Worm (Caenorhabditis elegans): ENCODE data around the gene R07E5.6.
"Not testable (repeated sequence)": the region's sequence is repeated elsewhere in the genome, so short reads cannot be mapped to it uniquely, and the experiment has no call there.

The R07E5.6 gene

ce11 chrIII:4370585-4370984, 28.0 kb upstream of the R07E5.6 start, which contains the start of gene ckb-3:
Gene ckb-3 (plus strand): TSS chrIII:4370885.
- no peak for TF ChIP-seq ZK546.5 (tag; optimal IDR thresholded peaks at IDR 0.05)
- TF ChIP-seq C34F6.9 (tag; optimal IDR thresholded peaks at IDR 0.05), result no peak
- no peak for TF ChIP-seq alr-1 (tag; optimal IDR thresholded peaks at IDR 0.05)
- TF ChIP-seq nhr-6 (tag; optimal IDR thresholded peaks at IDR 0.05), result no peak

- TF ChIP-seq sma-3 (GFP tag; optimal IDR thresholded peaks at IDR 0.05), result no peak
- TF ChIP-seq ceh-16 (tag; optimal IDR thresholded peaks at IDR 0.05), result no peak
- TF ChIP-seq mbf-1 (tag; optimal IDR thresholded peaks at IDR 0.05), result no peak
- no peak for TF ChIP-seq mab-5 (tag; optimal IDR thresholded peaks at IDR 0.05)
- TF ChIP-seq nhr-25 (tag; optimal IDR thresholded peaks at IDR 0.05), result no peak
- TF ChIP-seq nhr-237 (tag; optimal IDR thresholded peaks at IDR 0.05), result no peak
- TF ChIP-seq lin-39 (tag; optimal IDR thresholded peaks at IDR 0.05), result no peak
- TF ChIP-seq elt-3 (tag; optimal IDR thresholded peaks at IDR 0.05), result no peak
- no peak for TF ChIP-seq lsy-2 (tag; optimal IDR thresholded peaks at IDR 0.05)
- no peak for TF ChIP-seq mdl-1 (tag; optimal IDR thresholded peaks at IDR 0.05)
- no peak for TF ChIP-seq elt-1 (tag; optimal IDR thresholded peaks at IDR 0.05)
- TF ChIP-seq ztf-4 (tag; optimal IDR thresholded peaks at IDR 0.05), result no peak
- TF ChIP-seq nhr-21 (tag; optimal IDR thresholded peaks at IDR 0.05), result no peak
- TF ChIP-seq nhr-77 (tag; optimal IDR thresholded peaks at IDR 0.05), result no peak
- TF ChIP-seq C34F6.9 (tag; optimal IDR thresholded peaks at IDR 0.05), result no peak
These were observed 25.7 kb upstream of the R07E5.6 start for ce11 chrIII:4372894-4373293.

ce11 chrIII:4374854-4375253, 23.7 kb upstream of the R07E5.6 start, which contains the start of gene pals-26:
Gene pals-26 (plus strand): TSS chrIII:4375154.
- no peak for TF ChIP-seq lin-13 (GFP tag; optimal IDR thresholded peaks at IDR 0.05)
- TF ChIP-seq ceh-16 (tag; optimal IDR thresholded peaks at IDR 0.05), result no peak
- TF ChIP-seq nhr-237 (tag; optimal IDR thresholded peaks at IDR 0.05), result no peak
- no peak for TF ChIP-seq nhr-11 (tag; optimal IDR thresholded peaks at IDR 0.05)
- no peak for TF ChIP-seq alr-1 (tag; optimal IDR thresholded peaks at IDR 0.05)
- no peak for TF ChIP-seq nhr-25 (tag; optimal IDR thresholded peaks at IDR 0.05)
- TF ChIP-seq aly-2 (tag; optimal IDR thresholded peaks at IDR 0.05), result no peak
- TF ChIP-seq ztf-4 (tag; optimal IDR thresholded peaks at IDR 0.05), result no peak
- TF ChIP-seq nhr-23 (tag; optimal IDR thresholded peaks at IDR 0.05), result no peak
- no peak for TF ChIP-seq ztf-1 (GFP tag; conservative IDR thresholded peaks at IDR 0.05)
- no peak for TF ChIP-seq lin-11 (tag; optimal IDR thresholded peaks at IDR 0.05)
- TF ChIP-seq gmeb-1 (tag; optimal IDR thresholded peaks at IDR 0.05), result no peak
- no peak for TF ChIP-seq mab-5 (tag; optimal IDR thresholded peaks at IDR 0.05)
- no peak for TF ChIP-seq C34F6.9 (tag; optimal IDR thresholded peaks at IDR 0.05)
- TF ChIP-seq fos-1 (tag; optimal IDR thresholded peaks at IDR 0.05), result no peak
- no peak for TF ChIP-seq unc-55 (GFP tag; optimal IDR thresholded peaks at IDR 0.05)

- peak; percentile 53 for TF ChIP-seq F13H6.1 (tag; optimal IDR thresholded peaks at IDR 0.05)
- TF ChIP-seq sma-9 (GFP tag; optimal IDR thresholded peaks at IDR 0.05), result peak; percentile 33
- not testable (repeated sequence) for TF ChIP-seq sma-9 (tag; optimal IDR thresholded peaks at IDR 0.05)
- peak; percentile 58 for TF ChIP-seq sma-3 (GFP tag; optimal IDR thresholded peaks at IDR 0.05)
- peak; percentile 56 for TF ChIP-seq crh-2 (tag; optimal IDR thresholded peaks at IDR 0.05)
- peak; percentile 8 for TF ChIP-seq sem-4 (tag; optimal IDR thresholded peaks at IDR 0.05)
- TF ChIP-seq fos-1 (tag; optimal IDR thresholded peaks at IDR 0.05), result peak; percentile 62
- peak; percentile 46 for TF ChIP-seq nhr-129 (tag; optimal IDR thresholded peaks at IDR 0.05)
- peak; percentile 9 for TF ChIP-seq ceh-16 (tag; optimal IDR thresholded peaks at IDR 0.05)
- peak; percentile 34 for TF ChIP-seq unc-55 (GFP tag; optimal IDR thresholded peaks at IDR 0.05)
- TF ChIP-seq C34F6.9 (tag; optimal IDR thresholded peaks at IDR 0.05), result peak; percentile 20
- TF ChIP-seq lsy-2 (tag; optimal IDR thresholded peaks at IDR 0.05), result peak in 1 of 2 experiments; percentile 62
- peak; percentile 63 for TF ChIP-seq nhr-21 (tag; optimal IDR thresholded peaks at IDR 0.05)
- peak; percentile 35 for TF ChIP-seq gmeb-1 (tag; optimal IDR thresholded peaks at IDR 0.05)
- peak; percentile 26 for TF ChIP-seq mbf-1 (tag; optimal IDR thresholded peaks at IDR 0.05)
- TF ChIP-seq nhr-25 (tag; optimal IDR thresholded peaks at IDR 0.05), result peak; percentile 47
- TF ChIP-seq nhr-6 (tag; optimal IDR thresholded peaks at IDR 0.05), result peak; percentile 25
- peak; percentile 32 for TF ChIP-seq Y55F3AM.14 (GFP tag; optimal IDR thresholded peaks at IDR 0.05)
- peak; percentile 65 for TF ChIP-seq lin-13 (GFP tag; optimal IDR thresholded peaks at IDR 0.05)
These were observed 19.8 kb upstream of the R07E5.6 start for ce11 chrIII:4378600-4379293.

Measured in whole organism, L2 larva.